Worm (Caenorhabditis elegans) whole organism, L3 larva: Measurements from ENCODE around the gene ttr-35.

Source experiments
- ZK546.5 ChIP-seq: sonication (generic microtip); optimal IDR thresholded peaks from 2 replicates; lab custom pipeline; 2017; ENCODE audit warnings: missing biosample characterization, missing genetic modification characterization
- aly-2 ChIP-seq: fragments of 150-350 bp; optimal IDR thresholded peaks from 2 replicates; lab custom pipeline; 2014; ENCODE audit warnings: missing biosample characterization, missing genetic modification characterization
- ceh-28 ChIP-seq: fragments of 150-350 bp; optimal IDR thresholded peaks from 2 replicates; lab custom pipeline; 2014; ENCODE audit warnings: missing biosample characterization, missing genetic modification reagents, missing genetic modification characterization
- nhr-237 ChIP-seq: fragments of 150-350 bp; optimal IDR thresholded peaks from 2 replicates; lab custom pipeline; 2014; ENCODE audit warnings: missing biosample characterization, missing genetic modification characterization
- pha-4 ChIP-seq: fragments of 150-350 bp; optimal IDR thresholded peaks from 2 replicates; lab custom pipeline; 2014; ENCODE audit warnings: missing biosample characterization, missing genetic modification reagents, missing genetic modification characterization
- snpc-4 ChIP-seq: fragments of 150-350 bp; optimal IDR thresholded peaks from 2 replicates; lab custom pipeline; 2014; ENCODE audit warnings: missing biosample characterization, missing genetic modification characterization
- zag-1 ChIP-seq: fragments of 150-350 bp; optimal IDR thresholded peaks from 2 replicates; lab custom pipeline; 2014; ENCODE audit warnings: missing biosample characterization, missing genetic modification characterization

DNA sequence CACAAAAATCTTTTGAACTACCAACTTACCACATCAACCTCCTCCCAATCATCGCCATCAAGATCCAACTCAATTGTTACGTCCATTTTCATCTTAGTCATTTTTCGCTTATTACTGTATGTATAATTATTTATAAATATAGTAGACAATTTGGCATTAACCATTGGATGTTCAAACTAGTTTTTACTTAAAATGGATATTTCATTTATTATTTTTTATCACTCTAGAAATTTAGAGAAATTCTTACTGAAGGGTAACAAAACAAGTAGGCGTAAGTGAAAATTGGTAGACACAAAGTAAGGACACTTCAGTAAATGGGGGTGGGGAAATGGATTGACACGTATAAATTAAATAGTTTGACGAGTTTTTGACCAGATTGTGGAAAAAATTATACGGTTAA is 12.3 kb upstream of the ttr-35 start, which contains the start of gene actl-1:
- TF ChIP-seq aly-2 (tag; lab: Kevin White, UChicago) (no peak), zag-1 (tag; lab: Kevin White, UChicago) (no peak), pha-4 (tag; lab: Kevin White, UChicago) (no peak), nhr-237 (tag; lab: Kevin White, UChicago) (no peak), ceh-28 (no peak), ZK546.5 (tag; lab: Kevin White, UChicago) (no peak), snpc-4 (no peak)
